Worm (Caenorhabditis elegans) whole organism, early embryonic: ENCODE measurements around the gene C18G1.6.

ENCODE experiments used
- B0310.2 ChIP-seq: sonication (generic microtip); optimal IDR thresholded peaks from 2 replicates; lab custom pipeline; 2016; ENCODE audit warnings: mild to moderate bottlenecking, missing genetic modification characterization, missing compliant biosample characterization
- F13C5.2 ChIP-seq: sonication (generic microtip); optimal IDR thresholded peaks from 2 replicates; lab custom pipeline; 2017; ENCODE audit warnings: mild to moderate bottlenecking, missing genetic modification characterization, inconsistent platforms, missing compliant biosample characterization
- aly-1 ChIP-seq: sonication (generic microtip); optimal IDR thresholded peaks from 2 replicates; lab custom pipeline; 2016; ENCODE audit warnings: missing genetic modification characterization, missing compliant biosample characterization
- ama-1 ChIP-seq: fragments of 150-350 bp; optimal IDR thresholded peaks from 2 replicates; lab custom pipeline; 2014
- ceh-13 ChIP-seq: fragments of 200-800 bp; sonication (Bioruptor generic); optimal IDR thresholded peaks from 2 replicates; lab custom pipeline; 2018; ENCODE audit warnings: mild to moderate bottlenecking, missing genetic modification characterization, missing compliant biosample characterization
- flt-1 ChIP-seq: fragments of 200-800 bp; sonication (Bioruptor generic); IDR thresholded peaks from 2 replicates; pipeline ENCODE4 v1.3.6; 2022; ENCODE audit warnings: missing genetic modification characterization, missing compliant biosample characterization
- hmbx-1 ChIP-seq: sonication (generic microtip); optimal IDR thresholded peaks from 2 replicates; lab custom pipeline; 2016; ENCODE audit warnings: mild to moderate bottlenecking, missing genetic modification characterization, missing compliant biosample characterization
- hnd-1 ChIP-seq: sonication (generic microtip); optimal IDR thresholded peaks from 2 replicates; lab custom pipeline; 2016; ENCODE audit warnings: missing genetic modification characterization, missing compliant biosample characterization
- scrt-1 ChIP-seq: fragments of 200-800 bp; sonication (Bioruptor generic); IDR thresholded peaks from 2 replicates; pipeline ENCODE4 v1.3.6; 2022; ENCODE audit warnings: missing genetic modification characterization, missing compliant biosample characterization
- sea-1 ChIP-seq: fragments of 200-800 bp; sonication (Bioruptor generic); conservative IDR thresholded peaks from 2 replicates; pipeline ENCODE4 v1.3.6; 2022; ENCODE audit warnings: missing genetic modification characterization, missing compliant biosample characterization
- tbx-11 ChIP-seq: fragments of 200-800 bp; sonication (Bioruptor generic); IDR thresholded peaks from 2 replicates; pipeline ENCODE4 v1.3.6; 2022; ENCODE audit warnings: missing genetic modification characterization, missing compliant biosample characterization
- tbx-37 ChIP-seq: fragments of 200-800 bp; sonication (Bioruptor generic); conservative IDR thresholded peaks from 2 replicates; pipeline ENCODE4 v1.3.6; 2022; ENCODE audit warnings: missing genetic modification reagents, missing genetic modification characterization, missing compliant biosample characterization
- tra-4 ChIP-seq: sonication (generic microtip); optimal IDR thresholded peaks from 2 replicates; lab custom pipeline; 2017; ENCODE audit warnings: missing genetic modification characterization, missing compliant biosample characterization

- TF ChIP-seq flt-1 (GFP tag; lab: Robert Waterston, UW) (no peak), ceh-13 (no peak), B0310.2 (tag; lab: Kevin White, UChicago) (no peak), tra-4 (tag; lab: Kevin White, UChicago) (no peak), ama-1 (lab: Kevin White, UChicago) (no peak), aly-1 (no peak), sea-1 (GFP tag; lab: Robert Waterston, UW) (no peak), F13C5.2 (tag; lab: Kevin White, UChicago) (no peak), hmbx-1 (tag; lab: Kevin White, UChicago) (no peak), tbx-11 (GFP tag; lab: Robert Waterston, UW) (no peak), tbx-37 (GFP tag; lab: Robert Waterston, UW) (no peak), hnd-1 (tag; lab: Kevin White, UChicago) (no peak), scrt-1 (GFP tag; lab: Robert Waterston, UW) (no peak)
Measured at ce11 chrV:4766501-4766900, 16.1 kb downstream of the C18G1.6 start, which contains the start of gene C18G1.8.
